Fruit fly (Drosophila melanogaster) whole organism, wandering third instar larva: Measurements from ENCODE around the gene ClpP.

Experiments used
- Abd-B ChIP-seq: fragments of >200 bp; optimal IDR thresholded peaks from 2 replicates; lab custom pipeline; 2017; ENCODE audit warnings: missing biosample characterization, missing genetic modification characterization
- CG32264 ChIP-seq: fragments of 200-800 bp; sonication (Bioruptor generic); optimal IDR thresholded peaks from 2 replicates; lab custom pipeline; 2016; ENCODE audit warnings: missing biosample characterization, missing genetic modification characterization
- CG9705 ChIP-seq: fragments of 200-800 bp; sonication (Bioruptor generic); optimal IDR thresholded peaks from 2 replicates; lab custom pipeline; 2018; ENCODE audit warnings: missing biosample characterization, mild to moderate bottlenecking, missing genetic modification characterization
- CrebA ChIP-seq: fragments of 200-800 bp; sonication (Bioruptor generic); optimal IDR thresholded peaks from 2 replicates; lab custom pipeline; 2016; ENCODE audit warnings: missing biosample characterization, mild to moderate bottlenecking, missing genetic modification characterization, borderline replicate concordance
- Dfd ChIP-seq: fragments of >200 bp; optimal IDR thresholded peaks from 2 replicates; lab custom pipeline; 2017; ENCODE audit warnings: missing biosample characterization, missing genetic modification characterization
- Dif ChIP-seq: fragments of 200-275, 200-300 bp; sonication (Bioruptor generic); optimal IDR thresholded peaks from 2 replicates; lab custom pipeline; 2018; ENCODE audit warnings: missing biosample characterization, missing genetic modification characterization; ENCODE audit not compliant: partially characterized antibody
- GATAd ChIP-seq: sonication (Bioruptor generic); optimal IDR thresholded peaks from 2 replicates; lab custom pipeline; 2016; ENCODE audit warnings: missing biosample characterization, missing genetic modification characterization
- HLH106 ChIP-seq: fragments of 200-800 bp; optimal IDR thresholded peaks from 3 replicates; lab custom pipeline; 2019; ENCODE audit warnings: missing biosample characterization, mild to moderate bottlenecking, missing genetic modification characterization, moderate library complexity
- Hnf4 ChIP-seq: fragments of 200-800 bp; sonication (Bioruptor generic); optimal IDR thresholded peaks from 2 replicates; lab custom pipeline; 2016; ENCODE audit warnings: missing biosample characterization, mild to moderate bottlenecking, missing genetic modification characterization
- Hr78 ChIP-seq: fragments of >200 bp; optimal IDR thresholded peaks from 2 replicates; lab custom pipeline; 2017; ENCODE audit warnings: missing biosample characterization, missing genetic modification characterization
- Hr83 ChIP-seq: fragments of 200-300 bp; sonication (Bioruptor generic); optimal IDR thresholded peaks from 2 replicates; lab custom pipeline; 2016; ENCODE audit warnings: missing biosample characterization, mild to moderate bottlenecking, missing genetic modification characterization, moderate library complexity; ENCODE audit not compliant: poor library complexity, severe bottlenecking
- Jra ChIP-seq: sonication (Bioruptor generic); optimal IDR thresholded peaks from 2 replicates; lab custom pipeline; 2016; ENCODE audit warnings: missing biosample characterization, missing genetic modification characterization
- Mio ChIP-seq: sonication (Bioruptor generic); optimal IDR thresholded peaks from 2 replicates; lab custom pipeline; 2016; ENCODE audit warnings: missing biosample characterization, missing genetic modification characterization
- Myc ChIP-seq: fragments of >200 bp; optimal IDR thresholded peaks from 2 replicates; lab custom pipeline; 2017
- N ChIP-seq: fragments of >200 bp; optimal IDR thresholded peaks from 2 replicates; lab custom pipeline; 2018; ENCODE audit warnings: missing biosample characterization, missing external identifiers, missing genetic modification characterization
- OdsH ChIP-seq: fragments of 200-800 bp; sonication (Bioruptor generic); optimal IDR thresholded peaks from 2 replicates; lab custom pipeline; 2016; ENCODE audit warnings: missing biosample characterization, mild to moderate bottlenecking, missing genetic modification characterization
- Rel ChIP-seq, 2 experiments: fragments of 200-800 bp; sonication (Bioruptor generic) in 1 of 2; optimal IDR thresholded peaks; 2 replicates in 1 of 2; 3 replicates in 1 of 2; lab custom pipeline; 2016 to 2019; ENCODE audit warnings: mild to moderate bottlenecking in 2 of 2, missing biosample characterization in 2 of 2, missing genetic modification characterization in 2 of 2, moderate library complexity in 1 of 2
- Sp1 ChIP-seq: fragments of 200-800 bp; sonication (Bioruptor generic); optimal IDR thresholded peaks from 3 replicates; lab custom pipeline; 2019; ENCODE audit warnings: missing biosample characterization, mild to moderate bottlenecking, missing genetic modification characterization, moderate library complexity
- Vsx2 ChIP-seq: fragments of 200-300, 225-300 bp; sonication (Bioruptor generic); optimal IDR thresholded peaks from 2 replicates; lab custom pipeline; 2018; ENCODE audit warnings: missing biosample characterization, missing genetic modification characterization; ENCODE audit not compliant: partially characterized antibody
- br ChIP-seq: fragments of 200-800 bp; sonication (Bioruptor generic); optimal IDR thresholded peaks from 2 replicates; lab custom pipeline; 2016; ENCODE audit warnings: missing biosample characterization, missing genetic modification characterization
- brk ChIP-seq: fragments of 200-800 bp; sonication (Bioruptor generic); optimal IDR thresholded peaks from 2 replicates; lab custom pipeline; 2016; ENCODE audit warnings: missing biosample characterization, mild to moderate bottlenecking, missing genetic modification characterization
- dl ChIP-seq, 2 experiments: fragments of 175-275, 200-275 bp in 1 of 2; fragments of 200-275 bp in 1 of 2; sonication (Bioruptor generic); optimal IDR thresholded peaks; lab custom pipeline; 2018; ENCODE audit warnings: mild to moderate bottlenecking in 2 of 2, missing biosample characterization in 2 of 2, missing genetic modification characterization in 2 of 2, moderate library complexity in 2 of 2; ENCODE audit not compliant: partially characterized antibody in 2 of 2, insufficient read depth in 1 of 2
- dmrt93B ChIP-seq: fragments of 200-800 bp; sonication (Bioruptor generic); optimal IDR thresholded peaks from 2 replicates; lab custom pipeline; 2018; ENCODE audit warnings: missing biosample characterization, mild to moderate bottlenecking, missing genetic modification characterization
- dsf ChIP-seq: sonication (Bioruptor generic); optimal IDR thresholded peaks from 2 replicates; lab custom pipeline; 2016; ENCODE audit warnings: missing biosample characterization, missing genetic modification characterization, borderline replicate concordance
- ey ChIP-seq: fragments of 200-800 bp; sonication (Bioruptor generic); optimal IDR thresholded peaks from 2 replicates; lab custom pipeline; 2016; ENCODE audit warnings: missing biosample characterization, missing genetic modification characterization
- foxo ChIP-seq, 2 experiments: fragments of 200-800 bp; sonication (Bioruptor generic); optimal IDR thresholded peaks; 2 replicates in 1 of 2; 3 replicates in 1 of 2; lab custom pipeline; 2016 to 2017; ENCODE audit warnings: missing biosample characterization in 2 of 2, missing genetic modification characterization in 2 of 2
- fru ChIP-seq: fragments of 200-800 bp; sonication (Bioruptor generic); optimal IDR thresholded peaks from 3 replicates; lab custom pipeline; 2016; ENCODE audit warnings: missing biosample characterization, mild to moderate bottlenecking, missing genetic modification characterization
- h ChIP-seq: fragments of 200-800 bp; sonication (Bioruptor generic); optimal IDR thresholded peaks from 3 replicates; lab custom pipeline; 2016; ENCODE audit warnings: missing biosample characterization, mild to moderate bottlenecking, missing genetic modification characterization
- jim ChIP-seq: fragments of 175-275, 200-325 bp; sonication (Bioruptor generic); optimal IDR thresholded peaks from 2 replicates; lab custom pipeline; 2016; ENCODE audit warnings: missing biosample characterization, mild to moderate bottlenecking, missing genetic modification characterization
- lola ChIP-seq: fragments of >200 bp; optimal IDR thresholded peaks from 2 replicates; lab custom pipeline; 2017; ENCODE audit warnings: missing biosample characterization, missing genetic modification characterization
- pan ChIP-seq: fragments of >200 bp; optimal IDR thresholded peaks from 2 replicates; lab custom pipeline; 2017
- psq ChIP-seq: fragments of 200-800 bp; sonication (Bioruptor generic); optimal IDR thresholded peaks from 3 replicates; lab custom pipeline; 2017; ENCODE audit warnings: missing biosample characterization, mild to moderate bottlenecking, missing genetic modification characterization, moderate library complexity
- rgr ChIP-seq: fragments of 200-800 bp; sonication (Bioruptor generic); optimal IDR thresholded peaks from 3 replicates; lab custom pipeline; 2016; ENCODE audit warnings: missing biosample characterization, mild to moderate bottlenecking, missing genetic modification characterization
- sage ChIP-seq: fragments of 200-800 bp; sonication (Bioruptor generic); optimal IDR thresholded peaks from 2 replicates; lab custom pipeline; 2016; ENCODE audit warnings: missing biosample characterization, mild to moderate bottlenecking, missing genetic modification characterization
- sv ChIP-seq: fragments of 200-800 bp; sonication (Bioruptor generic); optimal IDR thresholded peaks from 3 replicates; lab custom pipeline; 2016; ENCODE audit warnings: missing biosample characterization, missing genetic modification characterization
- tai ChIP-seq: sonication (Bioruptor generic); optimal IDR thresholded peaks from 2 replicates; lab custom pipeline; 2016; ENCODE audit warnings: missing biosample characterization, missing genetic modification characterization
- usp ChIP-seq: fragments of >200 bp; optimal IDR thresholded peaks from 2 replicates; lab custom pipeline; 2017; ENCODE audit warnings: missing biosample characterization, missing genetic modification characterization
- woc ChIP-seq: sonication (Bioruptor generic); optimal IDR thresholded peaks from 2 replicates; lab custom pipeline; 2016; ENCODE audit warnings: missing biosample characterization, mild to moderate bottlenecking, missing genetic modification characterization

The ClpP gene

dm6 chr2L:10387869-10388726, 31.5 kb downstream of the ClpP start, which contains the start of gene da:
Gene da (plus strand): TSS chr2L:10388105.
- TF ChIP-seq CG9705 (GFP tag; lab: Kevin White, UChicago), result peak; percentile 12
- no peak for TF ChIP-seq tai (GFP tag; lab: Kevin White, UChicago)
- no peak for TF ChIP-seq Myc
- no peak for TF ChIP-seq Abd-B (GFP tag; lab: Kevin White, UChicago)
- TF ChIP-seq woc (GFP tag; lab: Kevin White, UChicago), result peak; percentile 64
- no peak for TF ChIP-seq brk
- TF ChIP-seq Hr83 (GFP tag; lab: Kevin White, UChicago), result no peak
- TF ChIP-seq HLH106 (tag; lab: Kevin White, UChicago), result peak; percentile 61
- TF ChIP-seq Jra, result peak; percentile 56
- TF ChIP-seq fru (GFP tag; lab: Kevin White, UChicago), result peak; percentile 39
- TF ChIP-seq Hnf4 (GFP tag; lab: Kevin White, UChicago), result peak; percentile 52
- TF ChIP-seq lola (GFP tag; lab: Kevin White, UChicago), result peak; percentile 69
- TF ChIP-seq GATAd, result no peak
- TF ChIP-seq Sp1 (GFP tag; lab: Kevin White, UChicago), result peak; percentile 47
- no peak for TF ChIP-seq OdsH
- TF ChIP-seq dsf (GFP tag; lab: Kevin White, UChicago), result no peak
- peak; percentile 31 for TF ChIP-seq sage (GFP tag; lab: Kevin White, UChicago)
- TF ChIP-seq Dfd, result no peak
- peak; percentile 94 for TF ChIP-seq N (GFP tag; lab: Kevin White, UChicago)
- peak; percentile 15 for TF ChIP-seq sv (GFP tag; lab: Kevin White, UChicago)
- TF ChIP-seq pan (lab: Kevin White, UChicago), result no peak
- TF ChIP-seq h, result peak; percentile 56
- TF ChIP-seq Vsx2 (GFP tag; lab: Kevin White, UChicago), result no peak
- TF ChIP-seq psq, result peak; percentile 8
- no peak for TF ChIP-seq CrebA
- no peak for TF ChIP-seq Hr78
- no peak for TF ChIP-seq Mio (GFP tag; lab: Kevin White, UChicago)
- peak in 1 of 2 experiments; percentile 24 for TF ChIP-seq foxo (GFP tag; optimal IDR thresholded peaks at IDR 0.05; lab: Kevin White, UChicago)
- no peak for TF ChIP-seq jim (GFP tag; lab: Kevin White, UChicago)
- TF ChIP-seq Rel (GFP tag; optimal IDR thresholded peaks at IDR 0.05; lab: Kevin White, UChicago), result no peak
- TF ChIP-seq Rel (tag; optimal IDR thresholded peaks at IDR 0.05; lab: Kevin White, UChicago), result peak; percentile 39
- TF ChIP-seq Dif (GFP tag; lab: Kevin White, UChicago), result no peak
- TF ChIP-seq ey (GFP tag; lab: Kevin White, UChicago), result peak; percentile 33
- TF ChIP-seq dmrt93B, result no peak
- TF ChIP-seq CG32264 (GFP tag; lab: Kevin White, UChicago), result no peak
- TF ChIP-seq br, result no peak
- TF ChIP-seq rgr (GFP tag; lab: Kevin White, UChicago), result peak; percentile 55
- no peak for TF ChIP-seq dl (GFP tag; optimal IDR thresholded peaks at IDR 0.05; lab: Kevin White, UChicago; ENCODE audit: insufficient read depth in 1 of 2, partially characterized antibody in 2 of 2)
- TF ChIP-seq usp (GFP tag; lab: Kevin White, UChicago), result no peak
- TF ChIP-seq, all 38 proteins: peak for 17

- TF ChIP-seq Sp1 (GFP tag; lab: Kevin White, UChicago), result no peak
- TF ChIP-seq dmrt93B, result no peak
- TF ChIP-seq Hnf4 (GFP tag; lab: Kevin White, UChicago), result no peak
- TF ChIP-seq usp (GFP tag; lab: Kevin White, UChicago), result no peak
- no peak for TF ChIP-seq dsf (GFP tag; lab: Kevin White, UChicago)
- no peak for TF ChIP-seq HLH106 (tag; lab: Kevin White, UChicago)
- no peak for TF ChIP-seq h
- no peak for TF ChIP-seq ey (GFP tag; lab: Kevin White, UChicago)
- TF ChIP-seq rgr (GFP tag; lab: Kevin White, UChicago), result no peak
- TF ChIP-seq Mio (GFP tag; lab: Kevin White, UChicago), result no peak
- TF ChIP-seq Dfd, result no peak
- no peak for TF ChIP-seq Jra
- TF ChIP-seq Abd-B (GFP tag; lab: Kevin White, UChicago), result no peak
- no peak for TF ChIP-seq lola (GFP tag; lab: Kevin White, UChicago)
Measured at dm6 chr2L:10393467-10393866, 36.9 kb downstream of the ClpP start.
